Fruit fly (Drosophila melanogaster) whole organism, adult: ENCODE measurements around the gene eIF4E1.
A peak's percentile ranks its signal among the peaks of the same experiment; 100 is the strongest.

Experiments used
- CG11617 ChIP-seq: fragments of 200-800 bp; sonication (Bioruptor generic); optimal IDR thresholded peaks from 2 replicates; lab custom pipeline; 2017; ENCODE audit warnings: mild to moderate bottlenecking, missing biosample characterization, missing genetic modification reagents, missing genetic modification characterization
- CG12768 ChIP-seq: fragments of 200-800 bp; sonication (Bioruptor generic); optimal IDR thresholded peaks from 2 replicates; lab custom pipeline; 2017; ENCODE audit warnings: missing biosample characterization, missing genetic modification characterization, mild to moderate bottlenecking, moderate library complexity, missing genetic modification reagents
- CG14711 ChIP-seq: fragments of 200-800 bp; sonication (Bioruptor generic); optimal IDR thresholded peaks from 2 replicates; lab custom pipeline; 2018; ENCODE audit warnings: missing biosample characterization, mild to moderate bottlenecking, missing genetic modification characterization, moderate library complexity
- CG1620 ChIP-seq: fragments of 200-800 bp; sonication (Bioruptor generic); optimal IDR thresholded peaks from 2 replicates; lab custom pipeline; 2016; ENCODE audit warnings: missing biosample characterization, missing genetic modification characterization
- CG33017 ChIP-seq: fragments of 200-800 bp; sonication (Bioruptor generic); optimal IDR thresholded peaks from 2 replicates; lab custom pipeline; 2018; ENCODE audit warnings: missing biosample characterization, mild to moderate bottlenecking, missing genetic modification characterization, moderate library complexity
- CG5204 ChIP-seq: fragments of 200-800 bp; sonication (Bioruptor generic); optimal IDR thresholded peaks from 2 replicates; lab custom pipeline; 2016; ENCODE audit warnings: missing biosample characterization, missing genetic modification characterization
- CG7045 ChIP-seq: fragments of 200-800 bp; sonication (Bioruptor generic); optimal IDR thresholded peaks from 2 replicates; lab custom pipeline; 2017; ENCODE audit warnings: missing biosample characterization, mild to moderate bottlenecking, missing genetic modification characterization
- CG7101 ChIP-seq: fragments of 200-800 bp; sonication (Bioruptor generic); optimal IDR thresholded peaks from 2 replicates; lab custom pipeline; 2018; ENCODE audit warnings: missing biosample characterization, mild to moderate bottlenecking, missing genetic modification characterization, moderate library complexity
- Clk ChIP-seq: fragments of 200-800 bp; sonication (Bioruptor generic); optimal IDR thresholded peaks from 2 replicates; lab custom pipeline; 2017; ENCODE audit warnings: missing biosample characterization, missing genetic modification characterization
- Crg-1 ChIP-seq: fragments of 200-800 bp; sonication (Bioruptor generic); optimal IDR thresholded peaks from 2 replicates; lab custom pipeline; 2016; ENCODE audit warnings: missing biosample characterization, missing genetic modification characterization
- Hr96 ChIP-seq: fragments of 200-800 bp; sonication (Bioruptor generic); optimal IDR thresholded peaks from 2 replicates; lab custom pipeline; 2016; ENCODE audit warnings: missing biosample characterization, missing genetic modification characterization
- Mnt ChIP-seq: fragments of 200-800 bp; sonication (Bioruptor generic); optimal IDR thresholded peaks from 2 replicates; lab custom pipeline; 2016; ENCODE audit warnings: missing biosample characterization, mild to moderate bottlenecking, missing genetic modification characterization
- bab1 ChIP-seq: fragments of 200-800 bp; sonication (Bioruptor generic); optimal IDR thresholded peaks from 3 replicates; lab custom pipeline; 2019; ENCODE audit warnings: missing biosample characterization, mild to moderate bottlenecking, missing genetic modification characterization, moderate library complexity
- cic ChIP-seq: fragments of 200-800 bp; sonication (Bioruptor generic); optimal IDR thresholded peaks from 2 replicates; lab custom pipeline; 2017; ENCODE audit warnings: missing biosample characterization, mild to moderate bottlenecking, missing genetic modification characterization, moderate library complexity
- cnc ChIP-seq, 2 experiments: fragments of >200 bp; optimal IDR thresholded peaks; 2 replicates each; lab custom pipeline; 2017
- kay ChIP-seq: fragments of 200-800 bp; sonication (Bioruptor generic); peaks from one replicate; lab custom pipeline; 2016; ENCODE audit warnings: missing biosample characterization, missing genetic modification characterization, borderline replicate concordance
- ovo ChIP-seq: fragments of 200-800 bp; sonication (Bioruptor generic); optimal IDR thresholded peaks from 2 replicates; lab custom pipeline; 2016; ENCODE audit warnings: missing biosample characterization, missing genetic modification characterization
- pad ChIP-seq: fragments of 200-800 bp; sonication (Bioruptor generic); optimal IDR thresholded peaks from 3 replicates; lab custom pipeline; 2017; ENCODE audit warnings: missing biosample characterization, missing genetic modification characterization, mild to moderate bottlenecking, moderate library complexity, missing genetic modification reagents
- tj ChIP-seq: fragments of 200-800 bp; sonication (Bioruptor generic); optimal IDR thresholded peaks from 3 replicates; lab custom pipeline; 2017; ENCODE audit warnings: missing biosample characterization, mild to moderate bottlenecking, missing genetic modification characterization, moderate library complexity
- toe ChIP-seq: fragments of 200-800 bp; sonication (Bioruptor generic); optimal IDR thresholded peaks from 2 replicates; lab custom pipeline; 2016; ENCODE audit warnings: missing biosample characterization, missing genetic modification characterization

Gene eIF4E1

dm6 chr3L:9357830-9358712 lies 44.2 kb downstream of the eIF4E1 start:
- TF ChIP-seq CG5204, result no peak
- no peak for TF ChIP-seq CG33017 (tag; lab: Kevin White, UChicago)
- no peak for TF ChIP-seq CG1620 (GFP tag; lab: Kevin White, UChicago)
- peak; percentile 65 for TF ChIP-seq pad (GFP tag; lab: Kevin White, UChicago)
- TF ChIP-seq CG14711, result no peak
- no peak for TF ChIP-seq CG12768
- peak; percentile 76 for TF ChIP-seq Mnt (GFP tag; lab: Kevin White, UChicago)
- peak; percentile 76 for TF ChIP-seq tj (GFP tag; lab: Kevin White, UChicago)
- no peak for TF ChIP-seq bab1 (GFP tag; lab: Kevin White, UChicago)
- no peak for TF ChIP-seq toe (GFP tag; lab: Kevin White, UChicago)
- peak; percentile 99 for TF ChIP-seq cic (GFP tag; lab: Kevin White, UChicago)
- TF ChIP-seq cnc (optimal IDR thresholded peaks at IDR 0.05; lab: Kevin White, UChicago), result no peak
- no peak for TF ChIP-seq Clk
- no peak for TF ChIP-seq CG7045 (GFP tag; lab: Kevin White, UChicago)
- no peak for TF ChIP-seq kay (GFP tag; lab: Kevin White, UChicago)
- TF ChIP-seq Crg-1 (GFP tag; lab: Kevin White, UChicago), result no peak
- peak; percentile 92 for TF ChIP-seq ovo (GFP tag; lab: Kevin White, UChicago)
- TF ChIP-seq CG7101 (tag; lab: Kevin White, UChicago), result no peak
- TF ChIP-seq CG11617 (GFP tag; lab: Kevin White, UChicago), result no peak
- no peak for TF ChIP-seq Hr96

- TF ChIP-seq Hr96 (no peak), CG5204 (no peak), bab1 (GFP tag; lab: Kevin White, UChicago) (no peak), ovo (GFP tag; lab: Kevin White, UChicago) (no peak), tj (GFP tag; lab: Kevin White, UChicago) (no peak), cic (GFP tag; lab: Kevin White, UChicago) (no peak), CG7045 (GFP tag; lab: Kevin White, UChicago) (no peak), CG11617 (GFP tag; lab: Kevin White, UChicago) (no peak), Crg-1 (GFP tag; lab: Kevin White, UChicago) (no peak), CG33017 (tag; lab: Kevin White, UChicago) (no peak), CG1620 (GFP tag; lab: Kevin White, UChicago) (no peak), pad (GFP tag; lab: Kevin White, UChicago) (no peak), Clk (no peak), cnc (optimal IDR thresholded peaks at IDR 0.05; lab: Kevin White, UChicago) (no peak), CG7101 (tag; lab: Kevin White, UChicago) (no peak)
Observed at dm6 chr3L:9356138-9356753, 46.0 kb downstream of the eIF4E1 start.

- TF ChIP-seq kay (GFP tag; lab: Kevin White, UChicago) (peak; percentile 83), CG5204 (no peak), Mnt (GFP tag; lab: Kevin White, UChicago) (peak; percentile 3), cic (GFP tag; lab: Kevin White, UChicago) (peak; percentile 57), tj (GFP tag; lab: Kevin White, UChicago) (no peak)
Observed at dm6 chr3L:9355555-9355954, 46.7 kb downstream of the eIF4E1 start.

- no peak for TF ChIP-seq CG5204
- no peak for TF ChIP-seq bab1 (GFP tag; lab: Kevin White, UChicago)
- TF ChIP-seq Mnt (GFP tag; lab: Kevin White, UChicago), result no peak
- TF ChIP-seq toe (GFP tag; lab: Kevin White, UChicago), result no peak
- TF ChIP-seq CG1620 (GFP tag; lab: Kevin White, UChicago), result no peak
- TF ChIP-seq kay (GFP tag; lab: Kevin White, UChicago), result no peak
- no peak for TF ChIP-seq CG14711
- no peak for TF ChIP-seq CG11617 (GFP tag; lab: Kevin White, UChicago)
- no peak for TF ChIP-seq Crg-1 (GFP tag; lab: Kevin White, UChicago)
- no peak for TF ChIP-seq cic (GFP tag; lab: Kevin White, UChicago)
- TF ChIP-seq cnc (optimal IDR thresholded peaks at IDR 0.05; lab: Kevin White, UChicago), result no peak
- TF ChIP-seq pad (GFP tag; lab: Kevin White, UChicago), result no peak
- no peak for TF ChIP-seq CG7045 (GFP tag; lab: Kevin White, UChicago)
Observed at dm6 chr3L:9353733-9354132, 48.5 kb downstream of the eIF4E1 start, which contains the start of gene CG32040. CG32040 (plus strand) TSS chr3L:9354033.
